Fruit fly (Drosophila melanogaster): Measurements from ENCODE around the gene CG32061.

dm6 chr3L:10428746-10429145, 34.9 kb upstream of the CG32061 start:
- TF ChIP-seq Sp1 (GFP tag; optimal IDR thresholded peaks at IDR 0.05) = no peak
- no peak for TF ChIP-seq HLH106 (tag; optimal IDR thresholded peaks at IDR 0.05)
- TF ChIP-seq Myc (optimal IDR thresholded peaks at IDR 0.05) = no peak
- TF ChIP-seq GATAd (GFP tag; optimal IDR thresholded peaks at IDR 0.05) = no peak
- no peak for TF ChIP-seq Vsx2 (GFP tag; optimal IDR thresholded peaks at IDR 0.05; ENCODE audit: partially characterized antibody)

Data from whole organism, wandering third instar larva.